Worm (Caenorhabditis elegans) whole organism, midembryonic: Measurements from ENCODE around the gene nep-4.
"Not testable (repeated sequence)": the region's sequence is repeated elsewhere in the genome, so short reads cannot be mapped to it uniquely, and the experiment has no call there.

ENCODE experiments used
- T22C8.4 ChIP-seq: fragments of 200-800 bp; sonication (Bioruptor generic); IDR thresholded peaks from 2 replicates; pipeline ENCODE4 v1.3.6; 2022; ENCODE audit warnings: missing genetic modification characterization, missing compliant biosample characterization
- cog-1 ChIP-seq: sonication (generic microtip); optimal IDR thresholded peaks from 2 replicates; lab custom pipeline; 2016; ENCODE audit warnings: missing genetic modification characterization, missing compliant biosample characterization
- flt-1 ChIP-seq: fragments of 200-800 bp; sonication (Bioruptor generic); IDR thresholded peaks from 2 replicates; pipeline ENCODE4 v1.3.6; 2022; ENCODE audit warnings: missing genetic modification characterization, missing compliant biosample characterization
- klf-2 ChIP-seq: fragments of 200-800 bp; sonication (Bioruptor generic); conservative IDR thresholded peaks from 2 replicates; pipeline ENCODE4 v1.3.6; 2022; ENCODE audit warnings: missing genetic modification reagents, missing genetic modification characterization, missing compliant biosample characterization
- med-1 ChIP-seq: sonication (generic microtip); optimal IDR thresholded peaks from 2 replicates; lab custom pipeline; 2017; ENCODE audit warnings: missing genetic modification characterization, mild to moderate bottlenecking, missing compliant biosample characterization, antibody characterized with exemption, missing genetic modification reagents; ENCODE audit not compliant: insufficient read depth
- ref-1 ChIP-seq: fragments of 200-800 bp; sonication (Bioruptor generic); conservative IDR thresholded peaks from 2 replicates; pipeline ENCODE4 v1.3.6; 2022; ENCODE audit warnings: missing genetic modification reagents, missing genetic modification characterization, missing compliant biosample characterization
- tab-1 ChIP-seq: fragments of 200-800 bp; sonication (Bioruptor generic); IDR thresholded peaks from 2 replicates; pipeline ENCODE4 v1.3.6; 2022; ENCODE audit warnings: missing genetic modification characterization, missing compliant biosample characterization
- ztf-23 ChIP-seq: fragments of 200-800 bp; sonication (Bioruptor generic); IDR thresholded peaks from 2 replicates; pipeline ENCODE4 v1.3.6; 2022; ENCODE audit warnings: missing genetic modification reagents, missing genetic modification characterization, missing compliant biosample characterization
- ztf-29 ChIP-seq: fragments of 200-800 bp; sonication (Bioruptor generic); IDR thresholded peaks from 2 replicates; pipeline ENCODE4 v1.3.6; 2022; ENCODE audit warnings: missing genetic modification reagents, missing genetic modification characterization, missing compliant biosample characterization

Gene nep-4

DNA sequence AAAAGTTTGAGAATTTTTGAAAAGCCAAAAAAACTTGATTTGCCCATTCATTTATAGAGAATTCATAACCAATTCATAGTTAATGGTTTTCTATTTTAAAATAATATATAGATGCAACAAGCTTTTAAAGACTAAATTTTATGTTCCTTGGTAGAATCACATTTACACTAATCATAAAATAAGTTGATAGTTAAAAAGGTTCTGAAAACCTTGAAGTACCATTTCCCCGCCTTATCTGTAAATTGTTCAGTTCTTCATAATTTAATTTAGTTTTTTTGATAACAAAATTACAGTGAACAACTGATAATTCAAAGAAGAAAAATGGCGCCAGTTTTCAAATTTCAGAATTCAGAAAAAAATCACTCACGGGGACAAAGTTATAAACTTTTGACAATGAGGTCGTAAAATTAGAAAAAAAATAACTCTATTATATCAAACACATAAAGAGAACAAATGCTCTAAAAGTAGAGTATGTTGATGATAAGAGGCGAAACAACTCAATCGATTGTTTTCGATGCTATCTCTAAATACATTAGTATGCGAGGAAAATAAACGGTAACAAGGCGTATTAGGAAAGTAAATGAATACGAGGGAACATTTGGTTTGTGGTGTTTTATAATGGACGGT is 22.1 kb upstream of the nep-4 start, which contains the start of gene F41C6.7:
Gene F41C6.7 (minus strand): TSS at position 51 of the 627 bp plus-strand sequence.
- TF ChIP-seq klf-2 = no peak
- TF ChIP-seq ztf-23 (GFP tag; lab: Robert Waterston, UW) = no peak
- no peak for TF ChIP-seq ref-1 (GFP tag; lab: Robert Waterston, UW)
- TF ChIP-seq med-1 (GFP tag; lab: Kevin White, UChicago) = no peak

DNA sequence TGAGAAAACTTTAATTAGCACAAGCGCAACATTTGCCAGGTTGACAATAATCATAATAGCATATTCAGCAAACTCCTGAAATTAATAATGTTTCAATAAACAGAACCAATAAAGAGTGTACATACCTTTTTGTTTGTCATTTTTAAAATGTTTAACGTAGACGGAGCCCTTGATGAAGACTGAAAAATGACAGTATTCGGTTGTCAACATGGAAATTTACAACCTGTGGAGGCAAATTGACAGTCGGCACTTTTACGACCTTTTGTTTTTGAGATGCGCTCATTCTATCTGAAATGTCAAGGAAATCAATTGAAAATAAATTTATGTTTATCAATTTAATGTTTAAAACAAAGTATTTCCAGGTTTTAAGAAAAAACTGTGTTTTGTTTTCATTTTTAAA is 21.2 kb upstream of the nep-4 start:
- TF ChIP-seq ztf-29 (GFP tag; lab: Robert Waterston, UW) (no peak), T22C8.4 (GFP tag; lab: Robert Waterston, UW) (no peak), ztf-23 (GFP tag; lab: Robert Waterston, UW) (no peak), flt-1 (GFP tag; lab: Robert Waterston, UW) (no peak), ref-1 (GFP tag; lab: Robert Waterston, UW) (no peak), klf-2 (no peak), med-1 (GFP tag; lab: Kevin White, UChicago) (no peak), cog-1 (tag; lab: Kevin White, UChicago) (no peak), tab-1 (GFP tag; lab: Robert Waterston, UW) (no peak)

DNA sequence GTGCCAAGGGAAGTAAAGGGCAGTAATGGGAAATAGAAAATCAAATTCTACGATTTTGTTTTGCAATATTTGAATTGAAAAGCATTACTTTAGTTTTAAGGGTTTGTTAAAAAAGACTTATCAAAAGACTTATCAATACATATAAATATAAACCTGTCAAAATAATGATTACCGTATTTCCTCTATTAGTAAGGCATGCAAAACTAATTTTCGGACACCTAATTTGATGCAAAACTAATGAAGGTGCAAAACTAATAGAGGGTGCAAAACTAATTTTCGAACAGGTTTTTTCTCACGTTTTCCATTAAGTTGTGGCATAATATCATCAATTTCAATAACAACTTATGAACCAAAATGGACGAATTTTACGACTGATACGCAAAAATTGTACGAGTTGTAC is 18.6 kb upstream of the nep-4 start, which contains the start of gene F41C6.6:
Gene F41C6.6 (minus strand): TSS at position 101 of the 400 bp plus-strand sequence.
- not testable (repeated sequence) for TF ChIP-seq ztf-29 (GFP tag; lab: Robert Waterston, UW); klf-2; T22C8.4 (GFP tag; lab: Robert Waterston, UW)

DNA sequence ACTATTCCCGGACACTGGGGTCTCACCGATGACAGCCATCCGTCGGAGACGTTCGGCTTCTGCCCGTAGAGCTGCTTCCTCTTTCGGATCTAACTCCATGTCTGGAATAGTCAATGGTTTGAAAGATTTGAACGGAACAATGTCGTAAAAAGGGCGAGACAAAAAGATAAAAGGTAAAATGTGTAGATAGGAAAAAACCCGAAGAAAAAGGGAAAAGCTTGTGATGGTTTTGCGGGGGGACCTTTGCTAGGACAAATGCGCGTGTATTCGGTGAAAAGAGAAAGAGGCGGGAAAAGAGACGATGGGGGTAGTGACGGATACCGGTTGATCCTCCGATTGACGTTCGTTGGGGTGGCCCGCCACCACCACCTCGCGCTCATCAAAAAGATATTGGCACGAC is 14.2 kb upstream of the nep-4 start, which contains the start of gene col-173:
Gene col-173 (minus strand): TSS at position 101 of the 400 bp plus-strand sequence.
- TF ChIP-seq ref-1 (GFP tag; lab: Robert Waterston, UW) = no peak

DNA sequence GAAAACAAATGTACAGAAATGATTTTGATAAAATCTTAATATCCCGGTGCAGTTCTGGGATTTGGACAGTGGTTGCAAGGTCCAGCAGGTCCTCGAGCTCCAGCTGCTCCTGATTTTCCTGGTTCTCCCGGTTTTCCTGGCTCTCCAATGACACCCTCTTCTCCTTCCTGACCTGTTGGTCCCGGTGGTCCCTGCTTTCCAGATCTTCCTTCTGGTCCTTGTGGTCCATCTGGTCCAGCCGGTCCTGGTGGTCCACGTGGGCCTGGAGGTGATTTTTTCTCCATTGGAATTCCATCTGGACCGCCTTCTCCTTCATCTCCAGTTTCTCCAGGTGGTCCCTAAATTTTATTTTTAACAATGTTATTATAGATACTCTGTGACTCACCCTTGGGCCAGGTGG is 12.0 kb upstream of the nep-4 start:
- TF ChIP-seq ref-1 (GFP tag; lab: Robert Waterston, UW) (no peak), T22C8.4 (GFP tag; lab: Robert Waterston, UW) (no peak), klf-2 (no peak), ztf-29 (GFP tag; lab: Robert Waterston, UW) (no peak), ztf-23 (GFP tag; lab: Robert Waterston, UW) (no peak), med-1 (GFP tag; lab: Kevin White, UChicago) (no peak), tab-1 (GFP tag; lab: Robert Waterston, UW) (no peak), flt-1 (GFP tag; lab: Robert Waterston, UW) (no peak), cog-1 (tag; lab: Kevin White, UChicago) (no peak)

ce11 chrX:6874723-6875122 is 11.5 kb upstream of the nep-4 start, which contains the start of gene F41C6.4:
F41C6.4 (minus strand) TSS chrX:6874823.
- no peak for TF ChIP-seq tab-1 (GFP tag; lab: Robert Waterston, UW)
- TF ChIP-seq ztf-23 (GFP tag; lab: Robert Waterston, UW) = no peak
- TF ChIP-seq cog-1 (tag; lab: Kevin White, UChicago) = no peak
- no peak for TF ChIP-seq med-1 (GFP tag; lab: Kevin White, UChicago)

DNA sequence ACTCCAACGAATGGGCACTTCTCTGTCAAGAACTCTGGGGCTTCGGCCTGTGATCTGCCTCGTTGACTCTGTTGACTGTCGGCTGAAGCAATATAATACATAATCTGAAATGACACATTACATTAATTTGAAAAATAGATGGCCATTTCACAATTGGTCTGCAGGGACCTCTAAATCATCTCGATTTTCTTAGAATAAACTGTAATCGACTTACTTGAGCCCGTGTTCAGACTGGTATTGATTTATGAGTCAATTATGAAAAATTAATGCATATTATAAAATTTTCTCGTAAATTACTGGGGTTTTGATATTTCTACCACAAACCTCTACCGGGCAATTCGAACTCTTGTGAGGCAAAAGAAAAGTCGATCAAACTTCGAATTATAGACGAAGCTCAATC is 5.4 kb upstream of the nep-4 start, which contains the start of gene C53B7.6:
Gene C53B7.6 (minus strand): TSS at position 101 of the 400 bp plus-strand sequence.
- not testable (repeated sequence) for TF ChIP-seq ztf-23 (GFP tag; lab: Robert Waterston, UW); ztf-29 (GFP tag; lab: Robert Waterston, UW); med-1 (GFP tag; lab: Kevin White, UChicago)

DNA sequence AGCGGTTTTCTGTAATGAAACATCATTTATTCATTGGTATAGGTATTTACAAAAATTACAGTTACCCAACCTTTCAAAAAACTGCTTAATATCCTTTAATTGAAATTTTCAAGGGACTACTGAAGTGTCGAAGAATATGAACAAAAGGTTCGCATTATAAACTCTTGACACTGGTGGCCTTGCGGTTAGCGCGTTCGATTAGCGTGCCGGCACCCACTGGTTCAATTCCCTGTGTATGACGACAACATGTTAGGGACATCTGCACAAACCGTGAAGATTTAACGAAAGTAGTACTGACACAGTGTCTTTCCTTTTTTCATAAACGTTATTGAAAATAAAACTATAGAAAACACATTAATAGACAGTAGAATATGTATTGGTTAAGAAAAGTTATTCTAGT is 4.5 kb upstream of the nep-4 start:
- no peak for TF ChIP-seq T22C8.4 (GFP tag; lab: Robert Waterston, UW)
- TF ChIP-seq ztf-23 (GFP tag; lab: Robert Waterston, UW) = 0 out of 2 replicates have a peak, but pooled peaks have one; percentile 63
- TF ChIP-seq ztf-29 (GFP tag; lab: Robert Waterston, UW) = peak; percentile 20; the same call in 1 of the 2 replicates
- TF ChIP-seq klf-2 = 0 out of 2 replicates have a peak, but pooled peaks have one; percentile 38
- TF ChIP-seq cog-1 (tag; lab: Kevin White, UChicago) = peak; percentile 37
- peak; percentile 69; the same call in 1 of the 2 replicates for TF ChIP-seq tab-1 (GFP tag; lab: Robert Waterston, UW)

DNA sequence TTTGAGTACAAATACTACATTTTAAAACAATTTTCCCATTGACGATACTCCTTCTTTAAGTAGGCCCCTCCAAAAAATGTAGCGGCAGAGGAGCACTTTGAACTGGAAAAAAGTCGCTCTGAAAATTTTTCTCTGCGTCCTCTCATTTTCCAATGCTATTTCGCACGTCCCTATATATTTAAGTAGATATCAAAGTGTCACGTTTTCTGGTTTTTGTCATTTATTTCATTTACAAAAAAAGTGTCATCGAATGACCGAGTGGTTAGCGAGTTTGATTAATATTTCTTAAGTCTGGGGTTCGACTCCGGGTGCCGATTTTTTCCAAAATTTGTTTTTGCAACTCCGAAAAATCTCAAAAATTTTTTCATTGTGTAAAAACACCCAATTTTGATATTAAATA is 3.7 kb upstream of the nep-4 start:
- TF ChIP-seq cog-1 (tag; lab: Kevin White, UChicago) (no peak), tab-1 (GFP tag; lab: Robert Waterston, UW) (no peak), klf-2 (no peak), flt-1 (GFP tag; lab: Robert Waterston, UW) (no peak), ztf-23 (GFP tag; lab: Robert Waterston, UW) (no peak), ref-1 (GFP tag; lab: Robert Waterston, UW) (no peak), med-1 (GFP tag; lab: Kevin White, UChicago) (no peak), ztf-29 (GFP tag; lab: Robert Waterston, UW) (no peak), T22C8.4 (GFP tag; lab: Robert Waterston, UW) (no peak)

DNA sequence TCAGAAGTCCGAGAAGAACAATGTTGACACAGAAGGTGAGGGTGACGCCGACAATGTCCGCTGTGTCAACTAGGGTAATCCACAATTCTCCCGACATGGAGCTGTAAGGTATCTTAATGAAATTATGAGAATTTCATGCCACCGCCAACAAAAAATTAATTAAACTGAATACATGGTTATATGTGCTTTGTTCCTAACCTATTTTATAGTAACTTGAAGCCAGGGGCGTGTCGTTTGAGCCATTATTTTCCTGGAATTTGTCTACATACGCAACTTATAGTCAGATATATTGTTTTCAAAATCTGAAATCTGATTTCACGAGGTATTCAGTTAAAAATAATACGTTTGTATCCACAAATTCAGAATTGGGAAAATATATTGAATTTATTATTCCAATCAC is 2.6 kb upstream of the nep-4 start, which contains the start of gene odr-10:
Gene odr-10 (minus strand): TSS at position 101 of the 400 bp plus-strand sequence.
- TF ChIP-seq med-1 (GFP tag; lab: Kevin White, UChicago) (no peak), tab-1 (GFP tag; lab: Robert Waterston, UW) (no peak), cog-1 (tag; lab: Kevin White, UChicago) (no peak), klf-2 (no peak), T22C8.4 (GFP tag; lab: Robert Waterston, UW) (no peak), ref-1 (GFP tag; lab: Robert Waterston, UW) (no peak), ztf-29 (GFP tag; lab: Robert Waterston, UW) (no peak), flt-1 (GFP tag; lab: Robert Waterston, UW) (no peak), ztf-23 (GFP tag; lab: Robert Waterston, UW) (no peak)
